Fruit fly (Drosophila melanogaster) whole organism, prepupa: Measurements from ENCODE around the gene CG13131.

Source experiments
- Blimp-1 ChIP-seq: fragments of 200-800 bp; sonication (Bioruptor generic); optimal IDR thresholded peaks from 3 replicates; lab custom pipeline; 2017; ENCODE audit warnings: missing biosample characterization, missing genetic modification characterization, mild to moderate bottlenecking, moderate library complexity, missing genetic modification reagents
- CG10631 ChIP-seq: fragments of 200-800 bp; sonication (Bioruptor generic); optimal IDR thresholded peaks from 2 replicates; lab custom pipeline; 2016; ENCODE audit warnings: missing biosample characterization, missing genetic modification characterization
- CG11294 ChIP-seq: fragments of 200-800 bp; sonication (Bioruptor generic); IDR thresholded peaks from 2 replicates; pipeline ENCODE4 v1.3.6; 2022; ENCODE audit warnings: missing biosample characterization, missing genetic modification characterization
- CG11902 ChIP-seq: fragments of 200-800 bp; sonication (Bioruptor generic); optimal IDR thresholded peaks from 3 replicates; lab custom pipeline; 2016; ENCODE audit warnings: missing biosample characterization, missing genetic modification characterization
- CG15336 ChIP-seq: fragments of 200-800 bp; sonication (Bioruptor generic); IDR thresholded peaks from 2 replicates; pipeline ENCODE4 v1.3.6; 2022; ENCODE audit warnings: missing biosample characterization, missing genetic modification characterization
- CG1621 ChIP-seq: fragments of 200-800 bp; sonication (Bioruptor generic); optimal IDR thresholded peaks from 3 replicates; lab custom pipeline; 2018; ENCODE audit warnings: missing biosample characterization, mild to moderate bottlenecking, missing genetic modification characterization
- CG3032 ChIP-seq: fragments of 200-800 bp; optimal IDR thresholded peaks from 2 replicates; lab custom pipeline; 2019; ENCODE audit warnings: missing biosample characterization, mild to moderate bottlenecking, missing genetic modification characterization, moderate library complexity
- CG31627 ChIP-seq: fragments of 200-800 bp; sonication (Bioruptor generic); optimal IDR thresholded peaks from 3 replicates; lab custom pipeline; 2016; ENCODE audit warnings: missing biosample characterization, missing genetic modification characterization
- CG32006 ChIP-seq: fragments of 200-800 bp; sonication (Bioruptor generic); optimal IDR thresholded peaks from 3 replicates; lab custom pipeline; 2017; ENCODE audit warnings: missing biosample characterization, mild to moderate bottlenecking, missing genetic modification characterization
- CG34406 ChIP-seq: fragments of 200-800 bp; sonication (Bioruptor generic); optimal IDR thresholded peaks from 3 replicates; lab custom pipeline; 2016; ENCODE audit warnings: missing biosample characterization, missing genetic modification characterization
- CG3919 ChIP-seq: fragments of 200-800 bp; sonication (Bioruptor generic); optimal IDR thresholded peaks from 3 replicates; lab custom pipeline; 2016; ENCODE audit warnings: missing biosample characterization, missing genetic modification characterization
- CG4318 ChIP-seq: fragments of 200-800 bp; sonication (Bioruptor generic); optimal IDR thresholded peaks from 3 replicates; lab custom pipeline; 2017; ENCODE audit warnings: missing biosample characterization, mild to moderate bottlenecking, missing genetic modification characterization
- CG6163 ChIP-seq: fragments of 200-800 bp; sonication (Bioruptor generic); IDR thresholded peaks from 3 replicates; pipeline ENCODE4 v1.3.6; 2022; ENCODE audit warnings: missing biosample characterization, missing genetic modification characterization
- CG6276 ChIP-seq: fragments of 200-800 bp; sonication (Bioruptor generic); optimal IDR thresholded peaks from 2 replicates; lab custom pipeline; 2017; ENCODE audit warnings: missing biosample characterization, mild to moderate bottlenecking, missing genetic modification characterization
- CG6792 ChIP-seq: fragments of 200-800 bp; sonication (Bioruptor generic); optimal IDR thresholded peaks from 3 replicates; lab custom pipeline; 2016; ENCODE audit warnings: missing biosample characterization, missing genetic modification characterization
- CG6808 ChIP-seq: fragments of 200-800 bp; sonication (Bioruptor generic); optimal IDR thresholded peaks from 3 replicates; lab custom pipeline; 2017; ENCODE audit warnings: missing biosample characterization, missing genetic modification characterization, mild to moderate bottlenecking, moderate library complexity, missing genetic modification reagents
- CG6854 ChIP-seq: fragments of 200-800 bp; sonication (Bioruptor generic); optimal IDR thresholded peaks from 2 replicates; lab custom pipeline; 2017; ENCODE audit warnings: missing biosample characterization, mild to moderate bottlenecking, missing genetic modification characterization
- CG7368 ChIP-seq: fragments of 200-800 bp; sonication (Bioruptor generic); optimal IDR thresholded peaks from 3 replicates; lab custom pipeline; 2016; ENCODE audit warnings: missing biosample characterization, missing genetic modification characterization
- CG8119 ChIP-seq: fragments of 200-800 bp; sonication (Bioruptor generic); IDR thresholded peaks from 3 replicates; pipeline ENCODE4 v1.3.6; 2022; ENCODE audit warnings: missing biosample characterization, missing genetic modification characterization
- CG8319 ChIP-seq: fragments of 200-800 bp; sonication (Bioruptor generic); optimal IDR thresholded peaks from 3 replicates; lab custom pipeline; 2016; ENCODE audit warnings: missing biosample characterization, missing genetic modification characterization
- CG8632 ChIP-seq: fragments of 200-800 bp; sonication (Bioruptor generic); optimal IDR thresholded peaks from 3 replicates; lab custom pipeline; 2016; ENCODE audit warnings: missing biosample characterization, missing genetic modification characterization
- CG9139 ChIP-seq: fragments of 200-800 bp; sonication (Bioruptor generic); optimal IDR thresholded peaks from 3 replicates; lab custom pipeline; 2017; ENCODE audit warnings: missing biosample characterization, mild to moderate bottlenecking, missing genetic modification characterization
- Eip75B ChIP-seq: fragments of 200-800 bp; sonication (Bioruptor generic); optimal IDR thresholded peaks from 3 replicates; lab custom pipeline; 2016; ENCODE audit warnings: missing biosample characterization, missing genetic modification characterization
- Eip93F ChIP-seq: fragments of 200-800 bp; sonication (Bioruptor generic); optimal IDR thresholded peaks from 2 replicates; lab custom pipeline; 2016; ENCODE audit warnings: missing biosample characterization, mild to moderate bottlenecking, missing genetic modification characterization
- Ets21C ChIP-seq: fragments of 200-800 bp; sonication (Bioruptor generic); optimal IDR thresholded peaks from 3 replicates; lab custom pipeline; 2016; ENCODE audit warnings: missing biosample characterization, missing genetic modification characterization
- Ets96B ChIP-seq: fragments of 200-800 bp; optimal IDR thresholded peaks from 2 replicates; lab custom pipeline; 2019; ENCODE audit warnings: missing biosample characterization, mild to moderate bottlenecking, missing genetic modification characterization, moderate library complexity
- Gug ChIP-seq: fragments of 200-800 bp; sonication (Bioruptor generic); IDR thresholded peaks from 2 replicates; pipeline ENCODE4 v1.3.6; 2022; ENCODE audit warnings: missing biosample characterization, missing genetic modification characterization
- Hr38 ChIP-seq: sonication (Bioruptor generic); optimal IDR thresholded peaks from 2 replicates; lab custom pipeline; 2016; ENCODE audit warnings: missing biosample characterization, missing genetic modification characterization
- Hr39 ChIP-seq: fragments of 200-800 bp; sonication (Bioruptor generic); optimal IDR thresholded peaks from 2 replicates; lab custom pipeline; 2016; ENCODE audit warnings: missing biosample characterization, missing genetic modification characterization
- Met ChIP-seq: fragments of 200-800 bp; sonication (Bioruptor generic); optimal IDR thresholded peaks from 3 replicates; lab custom pipeline; 2016; ENCODE audit warnings: missing biosample characterization, missing genetic modification characterization
- Smox ChIP-seq: fragments of 200-800 bp; sonication (Bioruptor generic); optimal IDR thresholded peaks from 3 replicates; lab custom pipeline; 2016; ENCODE audit warnings: missing biosample characterization, missing genetic modification characterization
- Sox102F ChIP-seq: fragments of 200-800 bp; sonication (Bioruptor generic); optimal IDR thresholded peaks from 2 replicates; lab custom pipeline; 2016; ENCODE audit warnings: missing biosample characterization, mild to moderate bottlenecking, missing genetic modification characterization
- Sox14 ChIP-seq: fragments of 200-800 bp; sonication (Bioruptor generic); optimal IDR thresholded peaks from 3 replicates; lab custom pipeline; 2016; ENCODE audit warnings: missing biosample characterization, missing genetic modification characterization
- Sox15 ChIP-seq: fragments of 200-800 bp; sonication (Bioruptor generic); optimal IDR thresholded peaks from 3 replicates; lab custom pipeline; 2016; ENCODE audit warnings: missing biosample characterization, missing genetic modification characterization
- acj6 ChIP-seq: fragments of 200-800 bp; sonication (Bioruptor generic); optimal IDR thresholded peaks from 3 replicates; lab custom pipeline; 2016; ENCODE audit warnings: missing biosample characterization, missing genetic modification characterization
- cyc ChIP-seq: fragments of 200-800 bp; sonication (Bioruptor generic); optimal IDR thresholded peaks from 3 replicates; lab custom pipeline; 2016; ENCODE audit warnings: missing biosample characterization, missing genetic modification characterization
- dac ChIP-seq: fragments of 200-800 bp; sonication (Bioruptor generic); optimal IDR thresholded peaks from 2 replicates; lab custom pipeline; 2017; ENCODE audit warnings: missing biosample characterization, mild to moderate bottlenecking, missing genetic modification characterization
- dsx ChIP-seq: fragments of 200-800 bp; optimal IDR thresholded peaks from 3 replicates; lab custom pipeline; 2019; ENCODE audit warnings: missing biosample characterization, mild to moderate bottlenecking, missing genetic modification characterization, moderate library complexity; ENCODE audit not compliant: poor library complexity, severe bottlenecking
- eg ChIP-seq: fragments of 200-800 bp; sonication (Bioruptor generic); IDR thresholded peaks from 3 replicates; pipeline ENCODE4 v1.3.6; 2022; ENCODE audit warnings: missing biosample characterization, missing genetic modification characterization
- esn ChIP-seq: fragments of 200-800 bp; sonication (Bioruptor generic); optimal IDR thresholded peaks from 2 replicates; lab custom pipeline; 2016; ENCODE audit warnings: missing biosample characterization, mild to moderate bottlenecking, missing genetic modification characterization, moderate library complexity
- lz ChIP-seq: fragments of 200-800 bp; sonication (Bioruptor generic); optimal IDR thresholded peaks from 3 replicates; lab custom pipeline; 2016; ENCODE audit warnings: missing biosample characterization, missing genetic modification characterization
- net ChIP-seq: fragments of 200-800 bp; sonication (Bioruptor generic); optimal IDR thresholded peaks from 3 replicates; lab custom pipeline; 2016; ENCODE audit warnings: missing biosample characterization, missing genetic modification characterization
- salr ChIP-seq, 2 experiments: fragments of 200-800 bp; sonication (Bioruptor generic); optimal IDR thresholded peaks; 3 replicates each; lab custom pipeline; 2016 to 2018; ENCODE audit warnings: missing biosample characterization in 2 of 2, missing genetic modification characterization in 2 of 2, mild to moderate bottlenecking in 1 of 2
- spab ChIP-seq: fragments of 200-800 bp; sonication (Bioruptor generic); optimal IDR thresholded peaks from 2 replicates; lab custom pipeline; 2017; ENCODE audit warnings: missing biosample characterization, mild to moderate bottlenecking, missing genetic modification characterization, missing genetic modification reagents
- ss ChIP-seq, 2 experiments: fragments of 200-800 bp; sonication (Bioruptor generic); optimal IDR thresholded peaks; 2 replicates in 1 of 2; 3 replicates in 1 of 2; lab custom pipeline; 2017 to 2018; ENCODE audit warnings: mild to moderate bottlenecking in 2 of 2, missing biosample characterization in 2 of 2, missing genetic modification characterization in 2 of 2, moderate library complexity in 1 of 2
- svp ChIP-seq: fragments of 200-800 bp; sonication (Bioruptor generic); peaks from one replicate; lab custom pipeline; 2016; ENCODE audit warnings: missing biosample characterization, missing genetic modification characterization
- vri ChIP-seq: fragments of 200-800 bp; sonication (Bioruptor generic); optimal IDR thresholded peaks from 3 replicates; lab custom pipeline; 2016; ENCODE audit warnings: missing biosample characterization, mild to moderate bottlenecking, missing genetic modification characterization

Gene CG13131

dm6 chr2L:9982516-9982915, 34.7 kb downstream of the CG13131 start (continued):
- TF ChIP-seq spab (GFP tag; lab: Kevin White, UChicago) = peak; percentile 59
- no peak for TF ChIP-seq CG8119 (GFP tag; lab: Robert Waterston, UW)
- peak; percentile 69 for TF ChIP-seq dsx (GFP tag; lab: Kevin White, UChicago)
- TF ChIP-seq Ets21C (GFP tag; lab: Kevin White, UChicago) = peak; percentile 45
- no peak for TF ChIP-seq CG4318 (GFP tag; lab: Kevin White, UChicago)
- TF ChIP-seq CG3919 (GFP tag; lab: Kevin White, UChicago) = peak; percentile 77
- peak; percentile 69 for TF ChIP-seq CG6808
- TF ChIP-seq esn (GFP tag; lab: Kevin White, UChicago) = peak; percentile 81
- TF ChIP-seq Smox (GFP tag; lab: Kevin White, UChicago) = peak; percentile 83
- peak; percentile 9 for TF ChIP-seq Sox14
- TF ChIP-seq CG32006 (GFP tag; lab: Kevin White, UChicago) = peak; percentile 5
- peak; percentile 69 for TF ChIP-seq Eip75B (GFP tag; lab: Kevin White, UChicago)
- peak; percentile 92 for TF ChIP-seq svp (GFP tag; lab: Kevin White, UChicago)
- peak; percentile 53 for TF ChIP-seq Hr39 (GFP tag; lab: Kevin White, UChicago)
- peak; percentile 55 for TF ChIP-seq Blimp-1
- peak; percentile 58 for TF ChIP-seq CG31627 (GFP tag; lab: Kevin White, UChicago)
- peak; percentile 39 for TF ChIP-seq vri
- peak; percentile 84 for TF ChIP-seq acj6
- peak; percentile 72 for TF ChIP-seq CG3032 (tag; lab: Kevin White, UChicago)
- peak; percentile 77 for TF ChIP-seq lz (GFP tag; lab: Kevin White, UChicago)
- TF ChIP-seq CG15336 = no peak
- no peak for TF ChIP-seq salr (GFP tag; optimal IDR thresholded peaks at IDR 0.05; lab: Kevin White, UChicago)
- peak; percentile 68 for TF ChIP-seq CG8319
- TF ChIP-seq Hr38 (GFP tag; lab: Kevin White, UChicago) = no peak
- peak; percentile 80 for TF ChIP-seq cyc (GFP tag; lab: Kevin White, UChicago)
- peak; percentile 54 for TF ChIP-seq CG11902 (GFP tag; lab: Kevin White, UChicago)
- no peak; the same call in 2 of the 3 replicates for TF ChIP-seq CG6163
- TF ChIP-seq eg (GFP tag; lab: Robert Waterston, UW) = no peak
- peak; percentile 59 for TF ChIP-seq CG6792 (GFP tag; lab: Kevin White, UChicago)
- TF ChIP-seq CG9139 (GFP tag; lab: Kevin White, UChicago) = peak; percentile 40
- TF ChIP-seq, all 60 proteins: peak for 45

DNA sequence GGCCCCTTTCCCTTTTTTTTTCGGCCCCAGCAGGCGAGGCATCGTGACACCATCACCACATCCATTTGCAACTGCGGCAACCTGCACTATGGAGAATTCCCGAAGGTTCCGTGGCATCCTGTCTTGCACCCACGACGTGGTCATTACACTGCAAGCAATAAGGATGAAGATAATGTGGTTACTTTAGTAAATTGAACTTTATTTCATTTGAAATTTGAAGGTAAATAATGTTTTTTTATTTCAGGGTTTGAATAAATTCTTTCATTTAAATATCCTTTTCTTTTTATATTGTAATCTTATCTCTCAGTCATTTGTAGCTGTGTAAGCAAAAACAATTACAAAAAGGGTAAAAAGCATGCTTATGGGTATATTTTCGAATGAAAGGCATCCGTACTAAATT, 35.5 kb downstream of the CG13131 start:
- TF ChIP-seq CG1621 (tag; lab: Kevin White, UChicago) (no peak), Blimp-1 (no peak), Sox102F (peak; percentile 53), CG3919 (GFP tag; lab: Kevin White, UChicago) (peak; percentile 61), CG6792 (GFP tag; lab: Kevin White, UChicago) (peak; percentile 5), dsx (GFP tag; lab: Kevin White, UChicago) (peak; percentile 59), CG8319 (no peak), lz (GFP tag; lab: Kevin White, UChicago) (peak; percentile 34), dac (GFP tag; lab: Kevin White, UChicago) (no peak), Sox15 (GFP tag; lab: Kevin White, UChicago) (no peak), CG6276 (GFP tag; lab: Kevin White, UChicago) (no peak), Eip93F (GFP tag; lab: Kevin White, UChicago) (no peak), net (GFP tag; lab: Kevin White, UChicago) (peak; percentile 37), CG7368 (GFP tag; lab: Kevin White, UChicago) (no peak), CG6854 (GFP tag; lab: Kevin White, UChicago) (no peak), Met (GFP tag; lab: Kevin White, UChicago) (peak; percentile 58), CG11902 (GFP tag; lab: Kevin White, UChicago) (no peak), CG6163 (no peak), esn (GFP tag; lab: Kevin White, UChicago) (peak; percentile 17), CG11294 (GFP tag; lab: Robert Waterston, UW) (no peak), ss (GFP tag; optimal IDR thresholded peaks at IDR 0.05; lab: Kevin White, UChicago) (peak; percentile 54 to 56), CG15336 (no peak), eg (GFP tag; lab: Robert Waterston, UW) (no peak), Eip75B (GFP tag; lab: Kevin White, UChicago) (peak; percentile 45), CG34406 (GFP tag; lab: Kevin White, UChicago) (peak; percentile 26), Gug (no peak), Hr38 (GFP tag; lab: Kevin White, UChicago) (no peak), CG8632 (GFP tag; lab: Kevin White, UChicago) (peak; percentile 38), cyc (GFP tag; lab: Kevin White, UChicago) (peak; percentile 30), CG3032 (tag; lab: Kevin White, UChicago) (peak; percentile 63), Sox14 (peak; percentile 16), CG32006 (GFP tag; lab: Kevin White, UChicago) (no peak), Ets96B (tag; lab: Kevin White, UChicago) (peak; percentile 67), CG10631 (GFP tag; lab: Kevin White, UChicago) (peak; percentile 18), CG6808 (peak; percentile 26)
